Fruit fly (Drosophila melanogaster) whole organism, embryonic: ENCODE measurements around the gene Arp1.

ENCODE experiments used
- CG14014 ChIP-seq: fragments of 200-800 bp; sonication (Bioruptor generic); IDR thresholded peaks from 2 replicates; pipeline ENCODE4 v1.3.6; 2022; ENCODE audit warnings: missing biosample characterization, missing genetic modification characterization
- CG1602 ChIP-seq: fragments of 200-800 bp; sonication (Bioruptor generic); optimal IDR thresholded peaks from 3 replicates; lab custom pipeline; 2016; ENCODE audit warnings: missing biosample characterization, missing genetic modification characterization
- pan ChIP-seq, 4 experiments: fragments of >200 bp in 3 of 4; fragments of 200-800 bp in 1 of 4; sonication (Bioruptor generic) in 1 of 4; optimal IDR thresholded peaks in 3 of 4; IDR thresholded peaks in 1 of 4; 2 replicates each; pipeline versions ENCODE4 v1.3.6 to Lab custom; 2017 to 2022; ENCODE audit warnings: missing biosample characterization in 2 of 4, missing genetic modification characterization in 2 of 4, mixed read lengths in 1 of 4
- sug ChIP-seq: fragments of 200-800 bp; optimal IDR thresholded peaks from 2 replicates; lab custom pipeline; 2019; ENCODE audit warnings: missing biosample characterization, mild to moderate bottlenecking, missing genetic modification characterization, moderate library complexity

DNA sequence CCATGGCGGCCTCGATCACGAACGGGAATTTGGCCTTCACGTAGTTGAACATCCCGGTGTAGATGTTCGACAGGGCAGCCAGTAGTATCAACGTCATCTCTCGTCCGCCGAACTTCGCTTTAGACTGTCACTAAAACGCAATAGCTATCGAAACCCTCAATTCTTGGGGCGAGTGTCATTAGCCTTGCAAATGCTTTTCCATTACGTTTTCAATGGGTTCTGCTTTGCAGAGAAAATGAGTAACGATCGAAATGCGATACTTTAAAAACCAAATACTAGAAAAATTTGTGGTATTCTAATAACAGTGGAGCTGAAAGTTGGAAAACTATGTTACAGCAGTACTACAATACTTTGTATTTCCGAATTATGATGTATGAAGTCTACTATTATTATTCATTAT is 15.4 kb upstream of the Arp1 start, which contains the start of gene CG43630:
- TF ChIP-seq CG14014 (GFP tag; lab: Robert Waterston, UW): no peak
- no peak for TF ChIP-seq pan (optimal IDR thresholded peaks at IDR 0.05; lab: Kevin White, UChicago)
- TF ChIP-seq pan (GFP tag; optimal IDR thresholded peaks at IDR 0.05 in 1 of 2, IDR thresholded peaks at IDR 0.05 in 1 of 2): no peak
- TF ChIP-seq CG1602 (GFP tag; lab: Kevin White, UChicago): no peak
- no peak for TF ChIP-seq sug
